Fruit fly (Drosophila melanogaster) S2 (cell line): ENCODE measurements around the gene CG31157.

ENCODE experiments used
- CG8478 ChIP-seq: fragments of >200 bp; optimal IDR thresholded peaks from 2 replicates; lab custom pipeline; 2018
- CTCF ChIP-seq, 2 experiments: fragments of >200 bp; optimal IDR thresholded peaks; 2 replicates each; lab custom pipeline; 2018

Gene CG31157

DNA sequence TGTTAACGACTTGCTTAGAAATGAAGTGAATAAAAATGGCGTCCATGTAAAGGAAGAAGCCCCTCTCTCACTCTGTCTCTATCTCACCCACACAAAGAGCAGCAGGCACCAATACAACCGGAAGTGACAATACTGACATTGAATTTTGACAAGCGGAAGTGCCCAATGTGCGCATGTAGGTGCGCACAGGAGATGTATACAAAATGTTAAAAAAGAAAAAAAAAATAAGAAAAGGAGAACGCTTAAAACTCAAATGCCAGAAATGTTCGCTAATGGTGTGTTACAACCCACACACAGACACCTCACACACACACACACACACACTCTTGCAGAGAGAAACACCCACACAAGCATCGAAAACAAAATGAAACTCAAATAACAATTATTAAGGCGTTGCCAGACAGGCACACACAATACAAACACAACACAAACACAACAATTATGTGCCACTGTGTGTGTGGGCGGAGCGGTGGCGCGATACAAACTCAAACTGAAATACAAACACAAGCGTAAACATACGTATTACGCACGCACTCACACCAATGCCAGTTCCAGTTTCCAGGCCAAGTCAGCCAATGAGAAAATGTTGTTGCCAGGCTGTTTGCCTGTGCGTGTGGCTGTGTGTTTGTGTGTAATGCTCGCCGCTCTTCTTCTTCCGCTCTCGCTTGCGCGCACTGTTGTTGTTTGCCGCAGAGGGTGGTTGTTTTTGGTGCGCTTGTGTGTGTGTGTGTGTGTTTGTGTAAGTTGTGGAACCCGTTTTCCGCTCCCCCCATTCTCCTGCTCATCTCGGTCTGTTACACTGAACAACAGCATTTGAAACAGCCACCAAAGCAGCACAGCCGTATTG, 16.4 kb downstream of the CG31157 start:
- TF ChIP-seq CTCF (optimal IDR thresholded peaks at IDR 0.05; lab: Kevin White, UChicago) (peak in 1 of 2 experiments; percentile 9), CG8478 (lab: Kevin White, UChicago) (peak; percentile 60)

DNA sequence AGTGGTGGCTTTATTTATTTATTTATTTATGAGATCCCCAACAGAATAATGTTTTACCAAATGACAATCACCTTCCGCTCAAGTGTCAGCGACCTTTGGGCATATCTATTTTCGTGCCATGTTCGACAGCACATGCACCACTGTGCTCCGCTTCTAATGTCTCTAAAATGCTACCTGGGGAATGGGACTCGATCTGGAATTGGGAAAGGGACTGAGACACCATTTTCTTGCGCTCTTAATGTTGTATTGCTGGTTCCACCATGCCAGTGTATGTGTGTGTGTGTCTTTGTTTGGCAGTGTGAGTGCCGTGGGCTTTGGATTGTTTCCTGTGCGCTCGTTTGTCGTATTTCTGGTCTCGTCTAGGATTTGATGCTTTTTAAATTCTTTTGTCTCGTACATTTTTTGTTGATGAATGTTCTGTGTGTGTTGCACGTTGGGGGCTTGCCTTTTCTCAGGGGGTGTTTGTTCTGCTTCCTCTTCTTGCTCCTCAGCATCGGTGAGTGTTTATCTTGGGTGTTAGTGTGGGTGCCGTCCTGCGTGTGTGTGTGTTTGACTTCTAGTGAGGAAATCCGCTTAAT, 17.7 kb downstream of the CG31157 start:
- TF ChIP-seq CG8478 (lab: Kevin White, UChicago) (no peak), CTCF (optimal IDR thresholded peaks at IDR 0.05; lab: Kevin White, UChicago) (no peak)

DNA sequence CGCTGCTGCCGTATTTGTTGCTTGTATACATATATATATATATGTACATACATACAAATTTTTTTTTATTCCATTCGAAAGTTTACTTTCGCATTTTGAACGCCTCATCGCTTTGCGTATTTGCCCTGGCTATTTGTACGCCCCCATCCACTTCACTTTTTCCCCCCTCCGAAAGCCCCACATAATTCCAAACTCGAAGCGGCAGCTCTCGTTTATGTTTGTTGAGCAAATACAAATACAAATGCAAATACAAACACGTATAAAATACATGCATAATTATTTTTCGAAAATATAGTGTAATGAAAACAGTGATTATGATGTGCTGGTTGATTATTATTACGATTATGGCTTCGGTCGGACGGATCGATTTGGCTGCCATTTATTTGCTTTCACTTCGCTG, 20.5 kb downstream of the CG31157 start:
- TF ChIP-seq CG8478 (lab: Kevin White, UChicago) (no peak), CTCF (optimal IDR thresholded peaks at IDR 0.05; lab: Kevin White, UChicago) (no peak)

DNA sequence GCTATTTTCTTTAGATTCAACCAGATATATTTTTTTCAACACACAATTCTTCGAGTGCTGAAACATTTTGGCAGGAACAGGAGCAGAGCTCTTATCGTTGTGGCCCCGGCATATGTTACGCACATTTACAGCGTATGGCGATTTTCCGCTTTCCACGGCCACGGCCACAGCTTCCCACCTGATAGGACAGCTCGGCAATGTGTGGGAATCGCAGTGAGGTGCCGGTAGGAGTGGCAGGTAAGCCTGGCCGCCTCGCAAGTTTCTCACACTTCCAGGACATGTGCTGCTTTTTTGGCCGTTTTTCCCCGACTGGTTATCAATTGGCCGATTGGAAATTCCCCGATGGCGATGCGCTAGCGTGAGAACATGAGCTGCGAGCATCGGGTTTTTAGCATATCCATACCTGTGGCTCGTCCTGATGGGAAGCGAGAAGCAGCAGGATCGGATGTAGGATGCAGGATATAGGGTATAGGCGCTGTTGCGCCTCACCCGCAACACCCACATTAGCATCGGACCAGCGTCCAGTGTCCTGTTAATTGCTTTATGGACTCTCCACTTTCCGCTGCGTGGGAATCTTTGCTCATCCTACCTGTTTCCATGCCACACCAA, 22.6 kb downstream of the CG31157 start:
- no peak for TF ChIP-seq CG8478 (lab: Kevin White, UChicago)

DNA sequence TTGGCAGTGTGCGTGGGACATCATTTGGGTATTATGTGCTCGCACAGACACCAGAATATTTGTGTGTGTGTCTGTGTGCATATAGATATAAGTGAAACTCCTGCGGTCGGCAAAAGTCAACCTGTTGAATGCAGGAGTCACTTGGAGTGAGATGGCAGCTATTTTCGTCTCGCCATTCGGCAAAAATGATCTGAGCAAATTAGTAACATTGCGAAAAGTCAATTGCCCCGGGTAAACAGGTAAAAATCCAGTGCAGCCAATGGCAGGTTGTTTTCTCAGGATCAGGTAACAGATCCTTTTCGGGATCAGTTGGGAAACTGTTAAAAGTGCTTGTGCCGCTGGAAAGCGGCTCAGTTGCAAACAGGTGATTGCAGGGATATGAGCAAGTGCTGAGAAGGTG, 24.5 kb downstream of the CG31157 start:
- TF ChIP-seq CTCF (optimal IDR thresholded peaks at IDR 0.05; lab: Kevin White, UChicago) (no peak), CG8478 (lab: Kevin White, UChicago) (no peak)

DNA sequence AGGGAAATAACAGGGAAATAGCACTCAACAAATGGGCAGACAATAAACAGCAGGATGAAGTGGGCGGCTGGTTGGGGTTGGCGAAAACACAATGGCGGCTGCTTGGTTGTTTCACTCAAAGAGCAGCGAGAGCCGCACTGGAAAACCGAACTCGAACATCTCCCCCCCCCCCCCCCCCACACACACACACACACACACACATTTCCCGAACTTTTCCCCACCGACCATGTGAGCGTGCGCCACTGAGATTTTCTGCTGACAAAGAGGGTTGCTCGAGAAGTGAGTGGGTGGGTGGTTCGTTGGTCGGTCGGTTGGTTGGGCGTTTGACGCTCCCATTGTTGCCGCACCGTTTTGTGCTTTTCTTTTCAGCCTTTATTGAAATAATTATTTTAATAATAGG, 25.6 kb downstream of the CG31157 start:
- TF ChIP-seq CTCF (optimal IDR thresholded peaks at IDR 0.05; lab: Kevin White, UChicago) (no peak), CG8478 (lab: Kevin White, UChicago) (no peak)

DNA sequence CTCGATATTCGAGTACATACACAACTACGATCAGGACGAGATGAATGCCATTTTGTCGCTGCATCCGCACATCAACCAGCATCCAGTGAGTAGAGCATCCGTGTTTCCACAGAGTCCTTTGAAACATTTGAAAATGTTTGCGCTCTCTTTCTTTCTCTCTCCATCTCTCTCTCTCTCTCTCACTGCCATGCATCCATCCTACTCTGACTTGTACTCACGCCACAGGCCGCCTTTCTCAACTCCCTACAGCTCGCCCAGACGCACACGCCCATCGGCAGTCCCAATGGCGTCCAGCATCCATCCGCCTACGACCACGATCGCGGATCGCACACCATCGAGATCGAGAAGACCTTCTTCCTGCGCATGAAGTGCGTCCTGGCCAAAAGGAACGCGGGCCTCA, 27.1 kb downstream of the CG31157 start:
- TF ChIP-seq CTCF (optimal IDR thresholded peaks at IDR 0.05; lab: Kevin White, UChicago): peak in 1 of 2 experiments; percentile 33
- no peak for TF ChIP-seq CG8478 (lab: Kevin White, UChicago)

DNA sequence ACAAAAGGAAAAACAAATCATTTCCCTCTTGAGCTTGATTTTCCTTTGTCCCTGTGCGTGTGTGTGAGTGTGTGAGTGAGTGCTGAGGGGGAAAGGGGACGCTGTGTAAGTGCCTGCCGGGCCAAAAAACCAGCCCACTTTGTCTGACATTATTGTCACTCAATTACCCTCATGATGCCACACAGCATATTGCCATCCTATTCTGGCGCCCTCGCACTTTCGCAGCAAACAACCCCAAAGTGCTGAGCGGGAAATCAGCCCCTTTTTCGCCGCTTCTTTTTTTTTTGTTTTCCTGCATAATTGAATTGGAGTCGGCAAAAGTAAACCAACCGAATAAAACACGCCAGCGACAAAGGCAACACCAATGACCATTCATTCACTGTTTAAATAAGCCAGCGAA, 28.2 kb downstream of the CG31157 start:
- TF ChIP-seq CG8478 (lab: Kevin White, UChicago) (no peak), CTCF (optimal IDR thresholded peaks at IDR 0.05; lab: Kevin White, UChicago) (no peak)

DNA sequence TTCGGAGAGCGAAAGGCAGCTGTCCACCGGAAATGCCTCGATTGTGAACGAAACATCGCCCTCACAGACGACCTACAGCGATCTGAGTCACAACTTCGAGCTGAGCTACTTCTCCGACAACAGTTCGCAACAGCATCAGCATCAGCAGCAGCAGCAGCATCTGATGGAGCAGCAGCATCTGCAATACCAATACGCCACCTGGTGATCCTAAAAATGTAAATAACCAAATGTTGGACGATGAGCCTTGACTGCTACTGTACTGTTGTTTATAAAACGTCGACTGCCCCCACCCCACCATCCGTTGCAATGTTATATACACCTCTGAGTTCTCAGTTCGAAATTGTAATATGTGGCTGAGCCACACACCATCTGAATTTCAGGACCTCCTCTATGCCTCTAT, 29.7 kb downstream of the CG31157 start:
- TF ChIP-seq CG8478 (lab: Kevin White, UChicago) (no peak), CTCF (optimal IDR thresholded peaks at IDR 0.05; lab: Kevin White, UChicago) (peak; percentile 84 to 94)

DNA sequence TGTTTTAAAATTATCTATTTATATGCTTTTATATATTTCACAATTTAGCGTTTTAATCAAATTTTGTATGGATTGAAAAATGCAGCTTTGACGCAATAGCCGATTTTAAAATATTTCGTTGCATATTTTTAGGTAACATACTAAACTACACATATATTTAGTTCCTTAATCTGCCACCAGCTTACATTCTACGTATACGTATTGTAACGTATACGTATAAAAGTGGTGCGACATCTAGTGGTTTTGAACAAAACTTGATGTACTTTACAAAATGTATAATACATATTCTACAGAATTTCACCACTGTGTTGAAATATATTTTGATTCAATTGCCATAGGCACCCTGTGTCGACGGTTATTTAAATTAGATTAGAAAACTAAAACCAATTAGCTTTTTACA, 30.7 kb downstream of the CG31157 start:
- TF ChIP-seq CTCF (optimal IDR thresholded peaks at IDR 0.05; lab: Kevin White, UChicago): peak; percentile 95 to 97
- TF ChIP-seq CG8478 (lab: Kevin White, UChicago): no peak

DNA sequence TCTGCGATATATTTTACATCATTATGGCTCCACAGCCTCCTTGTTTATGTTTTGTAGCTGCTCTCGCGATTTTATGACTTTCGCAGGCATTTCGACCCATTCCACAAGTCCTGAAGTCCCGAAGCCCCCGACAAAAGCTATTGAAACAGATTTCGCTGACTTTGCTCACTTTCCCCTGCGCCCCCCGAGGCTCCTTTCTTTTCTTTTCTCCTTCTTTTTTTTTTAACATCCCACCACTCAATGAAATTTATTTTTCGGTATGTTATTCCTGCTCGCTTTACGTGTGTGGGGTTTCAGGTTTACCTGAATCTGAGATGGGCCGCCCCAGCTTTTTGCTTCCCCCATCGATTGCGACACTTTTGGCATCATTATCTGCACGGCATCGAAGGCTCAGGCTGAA, 34.9 kb downstream of the CG31157 start:
- TF ChIP-seq CG8478 (lab: Kevin White, UChicago) (no peak), CTCF (optimal IDR thresholded peaks at IDR 0.05; lab: Kevin White, UChicago) (no peak)

DNA sequence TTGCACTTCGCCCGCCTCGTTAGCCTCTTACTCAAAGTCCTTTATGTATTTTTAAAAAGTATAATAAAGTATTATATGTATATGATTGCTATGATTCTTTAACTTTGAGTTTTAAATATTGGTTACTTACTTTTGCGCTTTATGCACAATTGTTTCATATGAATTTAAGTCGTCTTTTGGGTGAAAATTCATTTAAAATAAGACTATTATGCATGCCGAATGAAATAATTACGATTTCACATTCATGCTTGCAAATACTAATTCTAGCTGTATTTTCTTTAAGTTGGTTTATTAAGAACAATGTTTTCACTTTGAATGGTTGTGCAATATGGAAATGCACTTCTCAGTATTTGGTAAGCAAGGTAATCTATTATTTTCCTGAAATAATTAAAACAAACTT, 38.4 kb downstream of the CG31157 start, which contains the start of gene CG43063:
TSS of gene CG43063 (plus strand) at position 301 of the 400 bp plus-strand sequence.
- TF ChIP-seq CG8478 (lab: Kevin White, UChicago): no peak
- no peak for TF ChIP-seq CTCF (optimal IDR thresholded peaks at IDR 0.05; lab: Kevin White, UChicago)

DNA sequence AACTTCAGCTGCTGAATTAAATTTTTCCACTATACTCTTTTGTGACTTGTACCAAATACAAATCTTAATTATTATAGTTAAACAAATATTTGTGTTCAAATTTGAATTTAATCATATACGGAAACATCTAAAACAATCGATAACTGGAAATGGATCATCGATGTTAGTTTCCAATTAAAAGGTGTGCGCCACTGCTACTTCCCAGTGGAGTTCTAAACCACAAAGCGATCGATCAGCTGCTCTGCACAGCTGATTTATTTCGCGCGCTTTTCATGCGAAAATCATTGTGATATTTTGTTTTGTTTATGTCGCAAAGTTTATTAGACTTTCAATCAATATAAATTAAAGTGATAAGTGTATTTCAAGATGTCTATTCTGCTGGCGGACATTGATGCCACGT, 40.9 kb downstream of the CG31157 start, which contains the start of gene timeout:
TSS of gene timeout (plus strand) at position 257 of the 400 bp plus-strand sequence.
- TF ChIP-seq CG8478 (lab: Kevin White, UChicago) (no peak), CTCF (optimal IDR thresholded peaks at IDR 0.05; lab: Kevin White, UChicago) (peak in 1 of 2 experiments; percentile 55)

DNA sequence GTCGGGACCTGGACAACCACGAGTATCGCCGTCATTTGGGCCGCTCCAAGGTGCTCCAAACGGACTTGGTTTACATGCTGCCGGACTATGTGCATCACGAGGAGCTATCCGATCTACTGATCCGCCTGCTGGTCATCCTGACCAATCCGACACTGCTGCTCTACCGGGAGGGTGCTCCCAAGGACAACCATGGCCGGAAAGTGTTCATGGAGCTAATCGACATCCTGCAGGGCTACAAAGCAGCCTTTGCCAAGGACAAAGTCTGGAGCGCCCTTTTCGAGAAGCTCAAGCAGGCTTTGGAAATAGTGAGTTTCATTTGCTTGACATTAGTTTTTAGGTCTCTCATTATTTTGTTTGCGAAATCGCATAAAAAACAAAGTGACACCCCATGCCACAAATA, 41.4 kb downstream of the CG31157 start, which contains the start of gene CG34308:
TSS of gene CG34308 (plus strand) at position 301 of the 400 bp plus-strand sequence.
- TF ChIP-seq CTCF (optimal IDR thresholded peaks at IDR 0.05; lab: Kevin White, UChicago): no peak
- no peak for TF ChIP-seq CG8478 (lab: Kevin White, UChicago)

DNA sequence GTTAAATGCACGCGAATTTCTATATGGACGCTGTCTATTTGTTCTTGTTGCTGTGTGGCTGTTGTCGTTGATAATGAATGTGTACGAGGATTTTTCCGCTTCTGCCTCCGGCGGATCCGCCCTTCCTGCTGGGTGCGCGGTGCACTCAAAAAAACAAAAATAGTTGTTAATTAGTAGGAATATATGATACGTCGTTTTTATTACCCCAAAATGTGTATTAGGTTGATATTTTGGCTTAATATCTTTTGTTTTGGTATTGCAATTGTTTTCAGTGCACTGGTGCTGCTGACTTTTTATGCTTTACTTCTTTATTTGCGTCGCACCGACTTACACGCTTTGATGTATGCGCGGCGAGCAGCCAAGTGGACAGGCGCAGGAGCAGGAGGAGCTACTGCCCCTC, 44.1 kb downstream of the CG31157 start:
- TF ChIP-seq CG8478 (lab: Kevin White, UChicago): no peak
